Worm (Caenorhabditis elegans) whole organism, L4 larva: ENCODE results near the gene dhc-4.

Experiments used
- ceh-82 ChIP-seq: sonication (generic microtip); optimal IDR thresholded peaks from 2 replicates; lab custom pipeline; 2017; ENCODE audit warnings: missing biosample characterization, missing genetic modification characterization
- fkh-10 ChIP-seq: fragments of 150-350 bp; optimal IDR thresholded peaks from 2 replicates; lab custom pipeline; 2014; ENCODE audit warnings: missing biosample characterization, missing genetic modification reagents, missing genetic modification characterization
- fos-1 ChIP-seq: fragments of 150-350 bp; optimal IDR thresholded peaks from 2 replicates; lab custom pipeline; 2014; ENCODE audit warnings: missing biosample characterization, missing genetic modification characterization
- lir-3 ChIP-seq: sonication (generic microtip); optimal IDR thresholded peaks from 2 replicates; lab custom pipeline; 2016; ENCODE audit warnings: mild to moderate bottlenecking, missing genetic modification characterization, missing compliant biosample characterization
- pha-4 ChIP-seq, 2 experiments: fragments of 150-350 bp in 1 of 2; fragments of 200-800 bp in 1 of 2; sonication (Bioruptor generic) in 1 of 2; IDR thresholded peaks in 1 of 2; optimal IDR thresholded peaks in 1 of 2; 2 replicates each; pipeline versions ENCODE4 v1.3.6 to Lab custom; 2014 to 2022; ENCODE audit warnings: missing genetic modification characterization in 2 of 2, missing genetic modification reagents in 2 of 2, missing biosample characterization in 1 of 2, missing compliant biosample characterization in 1 of 2

- TF ChIP-seq fos-1 (tag; lab: Kevin White, UChicago) (no peak), lir-3 (no peak), pha-4 (GFP tag; IDR thresholded peaks at IDR 0.05; lab: Robert Waterston, UW) (no peak), pha-4 (tag; optimal IDR thresholded peaks at IDR 0.05; lab: Kevin White, UChicago) (no peak), fkh-10 (GFP tag; lab: Kevin White, UChicago) (no peak), ceh-82 (tag; lab: Kevin White, UChicago) (no peak)
Measured at ce11 chrIII:11010597-11010996, 40.9 kb downstream of the dhc-4 start.
